Fruit fly (Drosophila melanogaster) whole organism, embryonic: Measurements from ENCODE around the gene Snx6.
A peak's percentile ranks its signal among the peaks of the same experiment; 100 is the strongest.

Experiments used
- Atf3 ChIP-seq: fragments of 200-800 bp; sonication (Bioruptor generic); optimal IDR thresholded peaks from 3 replicates; lab custom pipeline; 2016; ENCODE audit warnings: missing biosample characterization, missing genetic modification characterization
- B-H2 ChIP-seq: fragments of 200-800 bp; sonication (Bioruptor generic); optimal IDR thresholded peaks from 2 replicates; lab custom pipeline; 2018; ENCODE audit warnings: missing biosample characterization, mild to moderate bottlenecking, missing genetic modification characterization
- CG10209 ChIP-seq: fragments of 200-800 bp; sonication (Bioruptor generic); optimal IDR thresholded peaks from 3 replicates; lab custom pipeline; 2017; ENCODE audit warnings: missing biosample characterization, mild to moderate bottlenecking, missing genetic modification characterization, missing genetic modification reagents
- CG12071 ChIP-seq: fragments of 200-800 bp; sonication (Bioruptor generic); optimal IDR thresholded peaks from 3 replicates; lab custom pipeline; 2018; ENCODE audit warnings: missing biosample characterization, mild to moderate bottlenecking, missing genetic modification characterization
- CG14860 ChIP-seq: fragments of 200-800 bp; sonication (Bioruptor generic); IDR thresholded peaks from 3 replicates; pipeline ENCODE4 v1.3.6; 2022; ENCODE audit warnings: missing biosample characterization, missing genetic modification characterization; ENCODE audit not compliant: partially characterized antibody
- CG16815 ChIP-seq: fragments of 200-800 bp; sonication (Bioruptor generic); optimal IDR thresholded peaks from 3 replicates; lab custom pipeline; 2017; ENCODE audit warnings: missing biosample characterization, mild to moderate bottlenecking, missing genetic modification characterization
- CG17361 ChIP-seq: fragments of 200-800 bp; sonication (Bioruptor generic); IDR thresholded peaks from 3 replicates; pipeline ENCODE4 v1.3.6; 2022; ENCODE audit warnings: missing biosample characterization, missing genetic modification characterization
- CG17802 ChIP-seq: fragments of 200-800 bp; sonication (Bioruptor generic); optimal IDR thresholded peaks from 2 replicates; lab custom pipeline; 2018; ENCODE audit warnings: missing biosample characterization, mild to moderate bottlenecking, missing genetic modification characterization, moderate library complexity
- CG1792 ChIP-seq: fragments of 200-800 bp; sonication (Bioruptor generic); optimal IDR thresholded peaks from 2 replicates; lab custom pipeline; 2016; ENCODE audit warnings: missing biosample characterization, missing genetic modification characterization
- CG31441 ChIP-seq: fragments of 200-800 bp; sonication (Bioruptor generic); IDR thresholded peaks from 2 replicates; pipeline ENCODE4 v1.3.6; 2022; ENCODE audit warnings: missing biosample characterization, missing genetic modification characterization
- CG32767 ChIP-seq: fragments of 200-800 bp; sonication (Bioruptor generic); IDR thresholded peaks from 2 replicates; pipeline ENCODE4 v1.3.6; 2022; ENCODE audit warnings: missing biosample characterization, missing genetic modification characterization
- CG4328 ChIP-seq: fragments of 200-800 bp; sonication (Bioruptor generic); optimal IDR thresholded peaks from 3 replicates; lab custom pipeline; 2017; ENCODE audit warnings: missing biosample characterization, missing genetic modification reagents, missing genetic modification characterization
- CG4360 ChIP-seq: fragments of 200-800 bp; sonication (Bioruptor generic); IDR thresholded peaks from 2 replicates; pipeline ENCODE4 v1.3.6; 2022; ENCODE audit warnings: missing biosample characterization, missing genetic modification characterization
- CG43689 ChIP-seq: fragments of 200-800 bp; sonication (Bioruptor generic); IDR thresholded peaks from 2 replicates; pipeline ENCODE4 v1.3.6; 2022; ENCODE audit warnings: missing biosample characterization, missing genetic modification characterization
- CG4617 ChIP-seq: fragments of 200-800 bp; sonication (Bioruptor generic); optimal IDR thresholded peaks from 3 replicates; lab custom pipeline; 2016; ENCODE audit warnings: missing biosample characterization, missing genetic modification characterization, borderline replicate concordance
- CG4707 ChIP-seq: fragments of 200-800 bp; sonication (Bioruptor generic); optimal IDR thresholded peaks from 2 replicates; lab custom pipeline; 2018; ENCODE audit warnings: missing biosample characterization, mild to moderate bottlenecking, missing genetic modification characterization, moderate library complexity
- CG6791 ChIP-seq: fragments of 200-800 bp; sonication (Bioruptor generic); IDR thresholded peaks from 3 replicates; pipeline ENCODE4 v1.3.6; 2022; ENCODE audit warnings: missing biosample characterization, missing genetic modification characterization; ENCODE audit not compliant: partially characterized antibody
- CG7987 ChIP-seq: fragments of 200-800 bp; sonication (Bioruptor generic); optimal IDR thresholded peaks from 2 replicates; lab custom pipeline; 2018; ENCODE audit warnings: missing biosample characterization, mild to moderate bottlenecking, missing genetic modification characterization, moderate library complexity
- CG8478 ChIP-seq: fragments of >200 bp; optimal IDR thresholded peaks from 2 replicates; lab custom pipeline; 2018
- Chrac-16 ChIP-seq: fragments of 200-800 bp; sonication (Bioruptor generic); optimal IDR thresholded peaks from 3 replicates; lab custom pipeline; 2016; ENCODE audit warnings: missing biosample characterization, missing genetic modification characterization
- CrebB ChIP-seq: fragments of 200-800 bp; sonication (Bioruptor generic); optimal IDR thresholded peaks from 3 replicates; lab custom pipeline; 2018; ENCODE audit warnings: missing biosample characterization, mild to moderate bottlenecking, missing genetic modification characterization
- D19B ChIP-seq: fragments of 200-800 bp; sonication (Bioruptor generic); optimal IDR thresholded peaks from 2 replicates; lab custom pipeline; 2017; ENCODE audit warnings: missing biosample characterization, mild to moderate bottlenecking, missing genetic modification characterization
- Fer1 ChIP-seq: fragments of 200-800 bp; sonication (Bioruptor generic); optimal IDR thresholded peaks from 2 replicates; lab custom pipeline; 2017; ENCODE audit warnings: missing biosample characterization, mild to moderate bottlenecking, missing genetic modification characterization
- Gug ChIP-seq: fragments of 200-800 bp; sonication (Bioruptor generic); IDR thresholded peaks from 4 replicates; pipeline ENCODE4 v1.3.6; 2022; ENCODE audit warnings: missing biosample characterization, missing genetic modification characterization
- Hand ChIP-seq: fragments of 200-800 bp; sonication (Bioruptor generic); optimal IDR thresholded peaks from 2 replicates; lab custom pipeline; 2017; ENCODE audit warnings: mild to moderate bottlenecking, missing biosample characterization, missing genetic modification reagents, missing genetic modification characterization
- Nf-YA ChIP-seq: fragments of 200-800 bp; sonication (Bioruptor generic); IDR thresholded peaks from 2 replicates; pipeline ENCODE4 v1.3.6; 2022; ENCODE audit warnings: missing biosample characterization, missing genetic modification characterization
- Poxn ChIP-seq: fragments of 200-800 bp; sonication (Bioruptor generic); IDR thresholded peaks from 2 replicates; pipeline ENCODE4 v1.3.6; 2022; ENCODE audit warnings: missing biosample characterization, missing genetic modification characterization
- Scr ChIP-seq: fragments of 200-800 bp; sonication (Bioruptor generic); IDR thresholded peaks from 2 replicates; pipeline ENCODE4 v1.3.6; 2022; ENCODE audit warnings: missing biosample characterization, missing genetic modification characterization; ENCODE audit not compliant: partially characterized antibody
- da ChIP-seq: fragments of 200-800 bp; sonication (Bioruptor generic); optimal IDR thresholded peaks from 2 replicates; lab custom pipeline; 2016; ENCODE audit warnings: missing biosample characterization, missing genetic modification characterization
- dpn ChIP-seq, 2 experiments: fragments of 200-800 bp; sonication (Bioruptor generic); optimal IDR thresholded peaks; 3 replicates each; lab custom pipeline; 2016; ENCODE audit warnings: missing biosample characterization in 2 of 2, missing genetic modification characterization in 2 of 2
- emc ChIP-seq: fragments of 200-800 bp; sonication (Bioruptor generic); optimal IDR thresholded peaks from 2 replicates; lab custom pipeline; 2016; ENCODE audit warnings: missing biosample characterization, missing genetic modification characterization
- gsb ChIP-seq: fragments of 200-800 bp; sonication (Bioruptor generic); IDR thresholded peaks from 2 replicates; pipeline ENCODE4 v1.3.6; 2022; ENCODE audit warnings: missing biosample characterization, missing genetic modification characterization
- inv ChIP-seq: fragments of 200-800 bp; sonication (Bioruptor generic); IDR thresholded peaks from 2 replicates; pipeline ENCODE4 v1.3.6; 2022; ENCODE audit warnings: missing biosample characterization, missing genetic modification characterization; ENCODE audit not compliant: partially characterized antibody
- lilli ChIP-seq: fragments of 200-800 bp; sonication (Bioruptor generic); optimal IDR thresholded peaks from 3 replicates; lab custom pipeline; 2016; ENCODE audit warnings: missing biosample characterization, missing genetic modification characterization
- lola ChIP-seq, 3 experiments: fragments of >200 bp in 2 of 3; fragments of 200-800 bp in 1 of 3; sonication (Bioruptor generic) in 1 of 3; optimal IDR thresholded peaks; 2 replicates each; lab custom pipeline; 2017 to 2019; ENCODE audit warnings: missing biosample characterization in 3 of 3, missing genetic modification characterization in 3 of 3, mild to moderate bottlenecking in 1 of 3, moderate library complexity in 1 of 3
- nom ChIP-seq: fragments of 200-800 bp; sonication (Bioruptor generic); optimal IDR thresholded peaks from 2 replicates; lab custom pipeline; 2017; ENCODE audit warnings: missing biosample characterization, missing genetic modification characterization, mild to moderate bottlenecking, moderate library complexity, missing genetic modification reagents
- oc ChIP-seq: fragments of 200-800 bp; sonication (Bioruptor generic); optimal IDR thresholded peaks from 2 replicates; lab custom pipeline; 2018; ENCODE audit warnings: missing biosample characterization, mild to moderate bottlenecking, missing genetic modification characterization, moderate library complexity
- otp ChIP-seq: fragments of 200-800 bp; sonication (Bioruptor generic); IDR thresholded peaks from 3 replicates; pipeline ENCODE4, ENCODE4 v1.3.6; 2022; ENCODE audit warnings: missing biosample characterization, missing genetic modification characterization
- pb ChIP-seq: fragments of 200-800 bp; sonication (Bioruptor generic); optimal IDR thresholded peaks from 3 replicates; lab custom pipeline; 2016; ENCODE audit warnings: missing biosample characterization, missing genetic modification characterization
- ro ChIP-seq: fragments of 200-800 bp; sonication (Bioruptor generic); IDR thresholded peaks from 2 replicates; pipeline ENCODE4 v1.3.6; 2022; ENCODE audit warnings: missing biosample characterization, missing genetic modification characterization
- sc ChIP-seq, 3 experiments: fragments of >200 bp in 2 of 3; fragments of 200-800 bp in 1 of 3; sonication (Bioruptor generic) in 1 of 3; optimal IDR thresholded peaks; 2 replicates in 2 of 3; 3 replicates in 1 of 3; lab custom pipeline; 2017; ENCODE audit warnings: mild to moderate bottlenecking in 1 of 3, missing biosample characterization in 1 of 3, missing genetic modification characterization in 1 of 3, missing genetic modification reagents in 1 of 3
- schlank ChIP-seq: fragments of 200-800 bp; sonication (Bioruptor generic); optimal IDR thresholded peaks from 2 replicates; lab custom pipeline; 2018; ENCODE audit warnings: missing biosample characterization, mild to moderate bottlenecking, missing genetic modification characterization
- sens ChIP-seq: fragments of 200-800 bp; sonication (Bioruptor generic); peaks from one replicate; lab custom pipeline; 2016; ENCODE audit warnings: missing biosample characterization, missing genetic modification characterization
- slou ChIP-seq: fragments of 200-800 bp; sonication (Bioruptor generic); optimal IDR thresholded peaks from 3 replicates; lab custom pipeline; 2016; ENCODE audit warnings: missing biosample characterization, missing genetic modification characterization
- so ChIP-seq: fragments of 200-800 bp; sonication (Bioruptor generic); IDR thresholded peaks from 3 replicates; pipeline ENCODE4 v1.3.6; 2022; ENCODE audit warnings: missing biosample characterization, missing genetic modification characterization
- sqz ChIP-seq: fragments of 200-800 bp; sonication (Bioruptor generic); optimal IDR thresholded peaks from 3 replicates; lab custom pipeline; 2018; ENCODE audit warnings: missing biosample characterization, mild to moderate bottlenecking, missing genetic modification characterization
- trem ChIP-seq: fragments of 200-800 bp; optimal IDR thresholded peaks from 3 replicates; lab custom pipeline; 2019; ENCODE audit warnings: missing biosample characterization, mild to moderate bottlenecking, missing genetic modification characterization, moderate library complexity
- yki ChIP-seq: fragments of >200 bp; optimal IDR thresholded peaks from 3 replicates; lab custom pipeline; 2018
- zen ChIP-seq: fragments of 200-800 bp; sonication (Bioruptor generic); optimal IDR thresholded peaks from 3 replicates; lab custom pipeline; 2018; ENCODE audit warnings: missing biosample characterization, mild to moderate bottlenecking, missing genetic modification characterization, moderate library complexity

Snx6 gene

DNA sequence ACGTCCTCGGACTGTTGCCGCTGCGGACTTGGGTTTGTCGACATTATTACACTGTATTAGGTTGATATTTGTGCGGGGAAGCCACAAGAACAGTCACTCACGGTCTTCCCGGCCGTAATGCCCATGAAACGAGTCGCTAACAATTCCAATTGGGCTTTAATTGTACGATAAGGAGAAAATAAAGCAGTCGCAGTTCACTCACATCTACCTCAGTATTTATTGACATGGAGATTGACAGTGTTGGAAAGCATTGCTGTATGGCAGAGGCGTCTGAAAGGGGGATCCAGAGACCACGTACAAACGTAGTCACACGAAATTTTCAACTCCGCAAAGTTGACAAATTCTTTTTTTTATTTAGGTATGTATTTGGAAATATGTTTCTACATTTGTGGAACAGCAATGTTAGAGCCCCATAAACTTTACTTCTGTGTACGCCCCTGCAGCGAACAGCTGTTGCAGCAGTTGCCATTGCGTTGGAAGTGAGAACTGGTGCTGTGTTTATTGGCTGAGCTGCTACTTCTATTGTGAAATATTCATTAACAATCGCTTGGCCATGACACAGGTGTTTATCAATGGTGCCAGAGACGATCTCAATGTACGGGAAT lies 7.8 kb downstream of the Snx6 start, which contains the start of the genes CG8372 and CG8360 (continued):
- no peak for TF ChIP-seq CG8478 (lab: Kevin White, UChicago)
- TF ChIP-seq Hand: peak; percentile 97
- TF ChIP-seq CG32767 (GFP tag; lab: Robert Waterston, UW): peak; percentile 98
- peak; percentile 99 for TF ChIP-seq dpn (GFP tag; optimal IDR thresholded peaks at IDR 0.05; lab: Kevin White, UChicago)
- peak; percentile 97 for TF ChIP-seq CG7987 (GFP tag; lab: Kevin White, UChicago)
- TF ChIP-seq CrebB (tag; lab: Kevin White, UChicago): peak; percentile 97
- peak; percentile 97 for TF ChIP-seq CG4328 (GFP tag; lab: Kevin White, UChicago)
- TF ChIP-seq schlank: peak; percentile 97
- peak; percentile 99 for TF ChIP-seq slou (GFP tag; lab: Kevin White, UChicago)
- TF ChIP-seq Gug: peak; percentile 99
- peak; percentile 99 for TF ChIP-seq Chrac-16 (GFP tag; lab: Kevin White, UChicago)
- TF ChIP-seq gsb (GFP tag; lab: Robert Waterston, UW): peak; percentile 98
- peak; percentile 97 for TF ChIP-seq CG17361 (GFP tag; lab: Robert Waterston, UW)
- TF ChIP-seq CG14860: no peak
- peak; percentile 100 for TF ChIP-seq lilli (GFP tag; lab: Kevin White, UChicago)
- peak; percentile 98 for TF ChIP-seq B-H2 (GFP tag; lab: Kevin White, UChicago)
- peak; percentile 98 for TF ChIP-seq ro (GFP tag; lab: Robert Waterston, UW)
- peak; percentile 99 for TF ChIP-seq CG12071 (GFP tag; lab: Kevin White, UChicago)
- peak; percentile 95 for TF ChIP-seq D19B (GFP tag; lab: Kevin White, UChicago)
- TF ChIP-seq CG4617 (GFP tag; lab: Kevin White, UChicago): peak; percentile 99
- TF ChIP-seq Scr (GFP tag; lab: Robert Waterston, UW): peak; percentile 49
- TF ChIP-seq yki (lab: Kevin White, UChicago): no peak
- TF ChIP-seq sqz (GFP tag; lab: Kevin White, UChicago): peak; percentile 96
- TF ChIP-seq nom: peak; percentile 98
- peak; percentile 98 for TF ChIP-seq CG31441 (GFP tag; lab: Robert Waterston, UW)
- peak; percentile 99 for TF ChIP-seq Atf3
- TF ChIP-seq CG1792 (GFP tag; lab: Kevin White, UChicago): peak; percentile 98
- TF ChIP-seq Nf-YA (GFP tag; lab: Robert Waterston, UW): peak; percentile 97
- peak; percentile 95 for TF ChIP-seq CG4707 (GFP tag; lab: Kevin White, UChicago)
- peak; percentile 99 for TF ChIP-seq so (GFP tag; lab: Robert Waterston, UW)
- peak; percentile 99 for TF ChIP-seq otp (GFP tag; lab: Robert Waterston, UW)
- peak; percentile 97 for TF ChIP-seq zen (tag; lab: Kevin White, UChicago)
- peak; percentile 99 for TF ChIP-seq Fer1 (GFP tag; lab: Kevin White, UChicago)
- peak in 1 of 3 experiments; percentile 98 for TF ChIP-seq lola (GFP tag; optimal IDR thresholded peaks at IDR 0.05; lab: Kevin White, UChicago)
- peak; percentile 98 for TF ChIP-seq da
- peak; percentile 91 for TF ChIP-seq Poxn (GFP tag; lab: Robert Waterston, UW)
- peak; percentile 98 for TF ChIP-seq CG16815 (GFP tag; lab: Kevin White, UChicago)
- peak; percentile 46; the same call in 1 of the 2 replicates for TF ChIP-seq inv
- TF ChIP-seq trem (tag; lab: Kevin White, UChicago): peak; percentile 96
- peak; percentile 97 for TF ChIP-seq oc (tag; lab: Kevin White, UChicago)
- TF ChIP-seq emc (GFP tag; lab: Kevin White, UChicago): peak; percentile 98
- TF ChIP-seq pb (GFP tag; lab: Kevin White, UChicago): peak; percentile 99
- TF ChIP-seq CG6791: 0 out of 3 replicates have a peak, but pooled peaks have one; percentile 25
- peak; percentile 98 for TF ChIP-seq CG10209 (GFP tag; lab: Kevin White, UChicago)
- TF ChIP-seq CG43689 (GFP tag; lab: Robert Waterston, UW): peak; percentile 98
- no peak for TF ChIP-seq sc (optimal IDR thresholded peaks at IDR 0.05; lab: Kevin White, UChicago)
- peak; percentile 96 for TF ChIP-seq sc (GFP tag; optimal IDR thresholded peaks at IDR 0.05; lab: Kevin White, UChicago)
- TF ChIP-seq CG4360: peak; percentile 90
- TF ChIP-seq CG17802 (tag; lab: Kevin White, UChicago): peak; percentile 92
- peak; percentile 100 for TF ChIP-seq sens (GFP tag; lab: Kevin White, UChicago)
